Worm (Caenorhabditis elegans): ENCODE results near the gene F55G1.6.
A peak's percentile ranks its signal among the peaks of the same experiment; 100 is the strongest.

F55G1.6 gene

DNA sequence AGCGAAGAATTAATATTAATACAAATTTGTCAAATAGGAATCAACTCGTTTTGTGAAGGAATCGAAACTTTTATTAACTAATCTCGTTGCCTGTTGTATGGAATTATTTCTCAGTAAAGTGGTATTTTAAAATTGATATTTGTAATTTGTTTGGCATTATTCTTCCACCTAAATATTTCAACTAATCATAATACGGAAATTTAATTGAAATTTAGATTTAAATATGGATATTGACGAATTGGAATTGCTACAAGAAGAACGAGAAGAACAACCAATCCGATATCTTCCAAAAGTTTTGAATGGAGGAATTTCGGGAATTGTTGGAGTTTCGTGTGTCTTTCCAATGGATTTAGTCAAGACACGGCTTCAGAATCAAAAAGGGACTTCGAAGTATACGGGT lies 1.5 kb downstream of the F55G1.6 start, which contains the start of gene slc-25A18.2:
slc-25A18.2 (plus strand) TSS at position 216 of the 400 bp plus-strand sequence.
- no peak for TF ChIP-seq ztf-29 (GFP tag; IDR thresholded peaks at IDR 0.05)
- no peak for TF ChIP-seq cog-1 (tag; optimal IDR thresholded peaks at IDR 0.05)
- TF ChIP-seq ref-1 (GFP tag; conservative IDR thresholded peaks at IDR 0.05) = no peak
- no peak for TF ChIP-seq tab-1 (GFP tag; IDR thresholded peaks at IDR 0.05)
- TF ChIP-seq klf-2 (GFP tag; conservative IDR thresholded peaks at IDR 0.05) = no peak
- TF ChIP-seq T22C8.4 (GFP tag; IDR thresholded peaks at IDR 0.05) = no peak
- TF ChIP-seq flt-1 (GFP tag; IDR thresholded peaks at IDR 0.05) = no peak
- no peak for TF ChIP-seq med-1 (GFP tag; optimal IDR thresholded peaks at IDR 0.05; ENCODE audit: insufficient read depth)
- TF ChIP-seq ztf-23 (GFP tag; IDR thresholded peaks at IDR 0.05) = no peak

ce11 chrIV:7477197-7477596 lies 3.9 kb downstream of the F55G1.6 start, which contains the start of gene pycr-4:
pycr-4 (minus strand) TSS chrIV:7477297.
- TF ChIP-seq ztf-23 (GFP tag; IDR thresholded peaks at IDR 0.05) (no peak), klf-2 (GFP tag; conservative IDR thresholded peaks at IDR 0.05) (no peak), cog-1 (tag; optimal IDR thresholded peaks at IDR 0.05) (no peak), ref-1 (GFP tag; conservative IDR thresholded peaks at IDR 0.05) (no peak), tab-1 (GFP tag; IDR thresholded peaks at IDR 0.05) (no peak), ztf-29 (GFP tag; IDR thresholded peaks at IDR 0.05) (no peak), med-1 (GFP tag; optimal IDR thresholded peaks at IDR 0.05; ENCODE audit: insufficient read depth) (no peak), flt-1 (GFP tag; IDR thresholded peaks at IDR 0.05) (no peak)

DNA sequence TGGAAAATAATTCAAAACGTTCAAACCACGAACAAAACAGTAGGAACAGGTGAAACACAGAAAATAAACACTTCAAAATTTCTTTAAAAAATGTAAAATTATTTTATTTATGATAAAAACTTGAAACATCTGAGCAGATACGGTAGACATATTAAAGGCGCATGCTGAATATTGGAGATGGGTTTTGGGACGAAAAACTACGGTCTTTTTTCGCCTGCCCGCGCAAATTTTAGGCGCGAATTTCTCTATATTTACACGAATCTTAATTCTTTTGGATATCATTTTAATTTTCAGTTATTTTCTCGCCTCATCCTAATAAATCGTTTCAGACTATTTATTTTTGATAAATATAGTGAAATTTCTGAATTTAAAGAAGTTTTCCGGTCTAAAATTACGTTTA lies 4.4 kb downstream of the F55G1.6 start:
- TF ChIP-seq ztf-23 (GFP tag; IDR thresholded peaks at IDR 0.05) = no peak
- TF ChIP-seq ref-1 (GFP tag; conservative IDR thresholded peaks at IDR 0.05) = no peak
- no peak for TF ChIP-seq tab-1 (GFP tag; IDR thresholded peaks at IDR 0.05)
- TF ChIP-seq med-1 (GFP tag; optimal IDR thresholded peaks at IDR 0.05; ENCODE audit: insufficient read depth) = no peak
- TF ChIP-seq klf-2 (GFP tag; conservative IDR thresholded peaks at IDR 0.05) = no peak
- TF ChIP-seq T22C8.4 (GFP tag; IDR thresholded peaks at IDR 0.05) = no peak
- TF ChIP-seq ztf-29 (GFP tag; IDR thresholded peaks at IDR 0.05) = no peak
- no peak for TF ChIP-seq flt-1 (GFP tag; IDR thresholded peaks at IDR 0.05)
- no peak for TF ChIP-seq cog-1 (tag; optimal IDR thresholded peaks at IDR 0.05)

DNA sequence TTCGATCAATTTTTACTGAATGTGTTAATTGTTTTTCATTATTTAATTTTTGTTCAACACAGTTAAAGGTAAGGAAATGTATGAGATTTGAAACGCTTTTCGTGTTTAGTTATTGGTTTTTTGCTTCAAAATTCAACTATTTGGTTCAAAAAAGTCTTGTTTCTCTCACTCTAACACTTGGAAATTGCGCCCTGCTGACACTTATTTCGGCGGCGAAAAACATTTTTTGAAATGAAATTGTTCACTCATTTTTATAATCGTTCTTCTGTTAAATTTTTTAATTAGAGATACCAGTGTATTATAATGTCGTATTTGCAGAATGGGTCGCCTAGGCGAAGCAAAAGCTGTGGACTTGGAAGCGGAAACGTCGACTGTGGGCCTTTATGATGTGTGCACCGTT lies 4.8 kb downstream of the F55G1.6 start, which contains the start of gene rod-1:
rod-1 (plus strand) TSS at position 319 of the 400 bp plus-strand sequence.
- TF ChIP-seq tab-1 (GFP tag; IDR thresholded peaks at IDR 0.05) (no peak), ref-1 (GFP tag; conservative IDR thresholded peaks at IDR 0.05) (no peak), ztf-29 (GFP tag; IDR thresholded peaks at IDR 0.05) (no peak), ztf-23 (GFP tag; IDR thresholded peaks at IDR 0.05) (no peak), klf-2 (GFP tag; conservative IDR thresholded peaks at IDR 0.05) (no peak), med-1 (GFP tag; optimal IDR thresholded peaks at IDR 0.05; ENCODE audit: insufficient read depth) (no peak), cog-1 (tag; optimal IDR thresholded peaks at IDR 0.05) (no peak), flt-1 (GFP tag; IDR thresholded peaks at IDR 0.05) (no peak), T22C8.4 (GFP tag; IDR thresholded peaks at IDR 0.05) (no peak)

DNA sequence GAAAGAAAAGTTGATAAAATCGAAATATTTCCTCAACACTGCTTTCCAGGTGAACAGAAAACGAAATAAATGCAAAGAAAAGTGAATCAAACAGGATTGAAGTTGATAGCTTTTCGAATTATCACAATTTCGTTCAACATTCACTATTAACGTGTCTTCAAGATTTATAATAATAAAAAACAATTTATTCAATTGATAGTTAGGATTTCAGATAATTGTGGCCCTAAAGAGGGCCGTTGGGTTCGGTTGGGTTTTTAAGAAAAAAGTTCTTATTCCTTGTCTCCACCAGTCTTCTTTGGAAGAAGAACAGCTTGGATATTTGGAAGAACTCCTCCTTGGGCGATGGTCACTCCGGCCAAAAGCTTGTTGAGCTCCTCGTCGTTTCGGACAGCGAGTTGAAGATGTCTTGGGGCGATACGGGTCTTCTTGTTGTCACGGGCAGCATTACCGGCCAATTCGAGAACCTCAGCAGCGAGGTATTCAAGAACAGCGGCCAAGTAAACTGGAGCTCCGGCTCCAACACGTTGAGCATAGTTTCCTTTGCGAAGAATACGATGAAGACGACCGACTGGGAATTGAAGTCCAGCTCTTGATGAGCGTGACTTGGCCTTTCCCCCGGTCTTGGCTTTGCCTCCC lies 12.4 kb downstream of the F55G1.6 start:
- TF ChIP-seq ztf-23 (GFP tag; IDR thresholded peaks at IDR 0.05) (0 out of 2 replicates have a peak, but pooled peaks have one; percentile 9), tab-1 (GFP tag; IDR thresholded peaks at IDR 0.05) (0 out of 2 replicates have a peak, but pooled peaks have one; percentile 8), ref-1 (GFP tag; conservative IDR thresholded peaks at IDR 0.05) (peak; percentile 32; the same call in 1 of the 2 replicates)

DNA sequence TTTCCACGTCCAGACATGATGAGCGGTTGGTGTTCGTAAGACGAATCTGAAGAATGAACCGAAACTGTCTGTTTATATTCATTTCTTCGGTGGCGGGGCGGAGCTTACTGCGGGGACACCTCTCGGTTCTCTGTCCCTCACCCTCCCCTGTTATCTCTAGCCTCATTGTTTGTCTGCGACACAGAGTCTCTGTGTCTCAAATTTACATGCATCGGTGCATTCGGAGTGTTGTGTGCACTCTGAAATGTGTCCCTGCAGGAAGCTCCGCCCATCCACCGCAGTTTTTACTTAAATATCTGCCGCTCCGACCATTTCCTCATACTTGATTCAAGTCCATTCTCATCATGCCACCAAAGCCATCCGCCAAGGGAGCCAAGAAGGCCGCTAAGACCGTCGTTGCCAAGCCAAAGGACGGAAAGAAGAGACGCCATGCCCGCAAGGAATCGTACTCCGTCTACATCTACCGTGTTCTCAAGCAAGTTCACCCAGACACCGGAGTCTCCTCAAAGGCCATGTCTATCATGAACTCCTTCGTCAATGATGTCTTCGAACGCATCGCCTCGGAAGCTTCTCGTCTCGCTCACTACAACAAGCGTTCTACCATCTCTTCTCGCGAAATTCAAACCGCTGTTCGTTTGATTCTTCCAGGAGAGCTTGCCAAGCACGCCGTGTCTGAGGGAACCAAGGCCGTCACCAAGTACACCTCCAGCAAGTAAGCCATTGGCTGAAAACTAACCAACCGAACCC lies 13.1 kb downstream of the F55G1.6 start, which contains the start of the genes his-61 and his-62:
his-61 (minus strand) TSS at position 17 of the 747 bp plus-strand sequence.
his-62 (plus strand) TSS at position 345 of the 747 bp plus-strand sequence.
- TF ChIP-seq klf-2 (GFP tag; conservative IDR thresholded peaks at IDR 0.05) (peak; percentile 73), ref-1 (GFP tag; conservative IDR thresholded peaks at IDR 0.05) (no peak), ztf-23 (GFP tag; IDR thresholded peaks at IDR 0.05) (0 out of 2 replicates have a peak, but pooled peaks have one; percentile 4), cog-1 (tag; optimal IDR thresholded peaks at IDR 0.05) (peak; percentile 97), flt-1 (GFP tag; IDR thresholded peaks at IDR 0.05) (peak; percentile 58)

DNA sequence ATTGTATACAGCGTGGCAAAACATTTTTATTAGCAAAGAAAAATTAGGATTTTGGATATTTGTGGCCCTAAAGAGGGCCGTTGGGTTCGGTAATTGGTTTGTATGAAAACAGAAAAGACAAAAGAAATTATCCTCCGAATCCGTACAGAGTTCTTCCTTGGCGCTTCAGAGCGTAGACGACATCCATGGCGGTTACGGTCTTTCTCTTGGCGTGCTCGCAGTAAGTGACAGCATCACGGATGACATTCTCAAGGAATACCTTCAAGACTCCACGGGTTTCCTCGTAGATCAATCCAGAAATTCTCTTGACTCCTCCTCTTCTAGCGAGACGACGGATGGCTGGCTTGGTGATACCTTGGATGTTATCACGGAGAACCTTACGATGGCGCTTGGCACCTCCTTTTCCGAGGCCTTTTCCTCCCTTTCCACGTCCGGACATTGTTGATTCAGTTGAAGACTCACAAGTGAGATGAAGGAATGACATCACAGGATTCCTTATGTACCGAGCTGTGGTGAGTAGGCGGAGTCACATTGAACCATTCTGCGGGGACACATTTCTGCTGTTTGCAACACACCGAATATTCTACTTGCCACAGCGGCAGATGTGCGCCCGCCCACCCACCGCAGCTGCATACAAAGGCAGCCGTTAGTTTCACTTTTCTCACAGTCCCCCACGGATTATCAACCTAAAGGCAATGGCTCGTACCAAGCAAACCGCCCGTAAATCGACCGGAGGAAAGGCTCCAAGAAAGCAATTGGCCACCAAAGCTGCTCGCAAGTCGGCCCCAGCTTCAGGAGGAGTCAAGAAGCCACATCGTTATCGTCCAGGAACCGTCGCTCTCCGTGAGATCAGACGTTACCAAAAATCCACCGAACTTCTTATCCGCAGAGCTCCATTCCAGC lies 14.5 kb downstream of the F55G1.6 start, which contains the start of the genes his-60 and his-59:
his-60 (minus strand) TSS at position 439 of the 903 bp plus-strand sequence.
his-59 (plus strand) TSS at position 696 of the 903 bp plus-strand sequence.
- no peak for TF ChIP-seq ref-1 (GFP tag; conservative IDR thresholded peaks at IDR 0.05)
- TF ChIP-seq ztf-23 (GFP tag; IDR thresholded peaks at IDR 0.05) = peak; percentile 67; the same call in 1 of the 2 replicates
- no peak for TF ChIP-seq klf-2 (GFP tag; conservative IDR thresholded peaks at IDR 0.05)
- TF ChIP-seq tab-1 (GFP tag; IDR thresholded peaks at IDR 0.05) = no peak; the same call in 1 of the 2 replicates
- TF ChIP-seq cog-1 (tag; optimal IDR thresholded peaks at IDR 0.05) = peak; percentile 60
- no peak for TF ChIP-seq med-1 (GFP tag; optimal IDR thresholded peaks at IDR 0.05; ENCODE audit: insufficient read depth)
- TF ChIP-seq flt-1 (GFP tag; IDR thresholded peaks at IDR 0.05) = peak; percentile 90
- no peak; the same call in 1 of the 2 replicates for TF ChIP-seq ztf-29 (GFP tag; IDR thresholded peaks at IDR 0.05)
- 0 out of 2 replicates have a peak, but pooled peaks have one; percentile 6 for TF ChIP-seq T22C8.4 (GFP tag; IDR thresholded peaks at IDR 0.05)

- TF ChIP-seq flt-1 (GFP tag; IDR thresholded peaks at IDR 0.05) (peak; percentile 65), T22C8.4 (GFP tag; IDR thresholded peaks at IDR 0.05) (no peak)
These were observed 15.1 kb downstream of the F55G1.6 start for ce11 chrIV:7488457-7488783.

DNA sequence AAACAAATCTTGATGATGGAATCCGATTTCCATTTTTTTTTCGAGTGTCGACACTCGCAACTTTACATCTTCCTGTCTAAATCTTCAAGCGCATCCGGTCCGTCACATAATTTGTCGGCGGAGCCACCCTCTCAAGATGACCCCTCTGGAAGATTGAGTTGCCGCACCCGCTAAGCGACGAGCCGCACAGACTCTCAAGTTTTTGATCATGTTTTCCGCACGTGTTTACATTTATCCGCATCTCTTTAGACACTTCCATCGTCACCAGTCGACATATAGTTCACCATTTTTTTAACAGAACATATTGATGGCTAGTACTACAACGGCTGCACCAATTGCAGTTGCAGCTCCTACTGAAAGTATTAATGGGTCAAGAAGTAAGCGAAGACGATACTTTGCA lies 18.1 kb downstream of the F55G1.6 start, which contains the start of gene F55G1.1:
F55G1.1 (plus strand) TSS at position 301 of the 400 bp plus-strand sequence.
- TF ChIP-seq cog-1 (tag; optimal IDR thresholded peaks at IDR 0.05) (no peak), T22C8.4 (GFP tag; IDR thresholded peaks at IDR 0.05) (no peak), ref-1 (GFP tag; conservative IDR thresholded peaks at IDR 0.05) (no peak), flt-1 (GFP tag; IDR thresholded peaks at IDR 0.05) (no peak), ztf-23 (GFP tag; IDR thresholded peaks at IDR 0.05) (no peak), ztf-29 (GFP tag; IDR thresholded peaks at IDR 0.05) (no peak), klf-2 (GFP tag; conservative IDR thresholded peaks at IDR 0.05) (no peak), med-1 (GFP tag; optimal IDR thresholded peaks at IDR 0.05; ENCODE audit: insufficient read depth) (no peak)
